Worm (Caenorhabditis elegans) whole organism, L4 larva: ENCODE results near the gene Y51B9A.5.
"Not testable (repeated sequence)": the region's sequence is repeated elsewhere in the genome, so short reads cannot be mapped to it uniquely, and the experiment has no call there.

ENCODE experiments used
- F10B5.3 ChIP-seq: sonication (generic microtip); optimal IDR thresholded peaks from 2 replicates; lab custom pipeline; 2016; ENCODE audit warnings: mild to moderate bottlenecking, missing genetic modification characterization, missing compliant biosample characterization
- F37D6.2 ChIP-seq: sonication (generic microtip); optimal IDR thresholded peaks from 2 replicates; lab custom pipeline; 2016; ENCODE audit warnings: mild to moderate bottlenecking, missing genetic modification characterization, missing compliant biosample characterization
- T20F7.1 ChIP-seq: fragments of 200-800 bp; sonication (Bioruptor generic); optimal IDR thresholded peaks from 2 replicates; lab custom pipeline; 2018; ENCODE audit warnings: mild to moderate bottlenecking, missing genetic modification characterization, missing compliant biosample characterization
- aha-1 ChIP-seq: fragments of 150-350 bp; peaks from one replicate; lab custom pipeline; 2014; ENCODE audit warnings: missing biosample characterization, missing genetic modification characterization
- ceh-20 ChIP-seq: fragments of 200-800 bp; sonication (Bioruptor generic); IDR thresholded peaks from 2 replicates; pipeline ENCODE4 v1.3.6; 2022; ENCODE audit warnings: missing genetic modification reagents, missing genetic modification characterization, missing compliant biosample characterization
- ceh-82 ChIP-seq: sonication (generic microtip); optimal IDR thresholded peaks from 2 replicates; lab custom pipeline; 2017; ENCODE audit warnings: missing biosample characterization, missing genetic modification characterization
- cey-2 ChIP-seq: sonication (generic microtip); optimal IDR thresholded peaks from 3 replicates; lab custom pipeline; 2017; ENCODE audit warnings: missing genetic modification characterization, mild to moderate bottlenecking, missing compliant biosample characterization, antibody characterized with exemption, borderline replicate concordance; ENCODE audit not compliant: insufficient read depth
- dmd-8 ChIP-seq: fragments of 200-800 bp; sonication (Bioruptor generic); IDR thresholded peaks from 2 replicates; pipeline ENCODE4 v1.3.6; 2022; ENCODE audit warnings: missing genetic modification characterization, missing compliant biosample characterization
- duxl-1 ChIP-seq: sonication (generic microtip); optimal IDR thresholded peaks from 2 replicates; lab custom pipeline; 2016; ENCODE audit warnings: mild to moderate bottlenecking, missing genetic modification characterization, moderate library complexity, missing compliant biosample characterization; ENCODE audit not compliant: poor library complexity
- fos-1 ChIP-seq: fragments of 150-350 bp; optimal IDR thresholded peaks from 2 replicates; lab custom pipeline; 2014; ENCODE audit warnings: missing biosample characterization, missing genetic modification characterization
- hif-1 ChIP-seq, 2 experiments: sonication (generic microtip); optimal IDR thresholded peaks; 2 replicates each; lab custom pipeline; 2016 to 2017; ENCODE audit warnings: missing compliant biosample characterization in 2 of 2, missing genetic modification characterization in 2 of 2, missing genetic modification reagents in 2 of 2, missing genotype in 2 of 2, mild to moderate bottlenecking in 1 of 2
- hlh-30 ChIP-seq: sonication (generic microtip); optimal IDR thresholded peaks from 2 replicates; lab custom pipeline; 2017; ENCODE audit warnings: antibody characterized with exemption, mild to moderate bottlenecking, missing genetic modification characterization, missing compliant biosample characterization; ENCODE audit not compliant: insufficient read depth
- hmg-1.1 ChIP-seq: fragments of 200-800 bp; sonication (Bioruptor generic); IDR thresholded peaks from 2 replicates; pipeline ENCODE4 v1.3.6; 2022; ENCODE audit warnings: missing genetic modification reagents, missing genetic modification characterization, missing compliant biosample characterization
- jun-1 ChIP-seq: fragments of 150-350 bp; optimal IDR thresholded peaks from 2 replicates; lab custom pipeline; 2014; ENCODE audit warnings: missing biosample characterization, missing genetic modification reagents, missing genetic modification characterization
- lim-7 ChIP-seq: fragments of 200-800 bp; sonication (Bioruptor generic); IDR thresholded peaks from 2 replicates; pipeline ENCODE4 v1.3.6; 2022; ENCODE audit warnings: missing genetic modification characterization, missing compliant biosample characterization
- lin-13 ChIP-seq: fragments of 150-350 bp; optimal IDR thresholded peaks from 2 replicates; lab custom pipeline; 2014; ENCODE audit warnings: missing biosample characterization, missing genetic modification reagents, missing genetic modification characterization
- lin-29 ChIP-seq: fragments of 200-800 bp; sonication (Bioruptor generic); IDR thresholded peaks from 2 replicates; pipeline ENCODE4 v1.3.6; 2022; ENCODE audit warnings: missing genetic modification reagents, missing genetic modification characterization, missing compliant biosample characterization
- lir-3 ChIP-seq: sonication (generic microtip); optimal IDR thresholded peaks from 2 replicates; lab custom pipeline; 2016; ENCODE audit warnings: mild to moderate bottlenecking, missing genetic modification characterization, missing compliant biosample characterization
- mdl-1 ChIP-seq, 2 experiments: fragments of 150-350 bp in 1 of 2; sonication (generic microtip) in 1 of 2; optimal IDR thresholded peaks; 2 replicates each; lab custom pipeline; 2014 to 2017; ENCODE audit warnings: missing biosample characterization in 2 of 2, missing genetic modification characterization in 2 of 2
- mxl-2 ChIP-seq: fragments of 200-800 bp; sonication (Bioruptor generic); conservative IDR thresholded peaks from 2 replicates; pipeline ENCODE4 v1.3.6; 2022; ENCODE audit warnings: missing genetic modification reagents, missing genetic modification characterization, missing compliant biosample characterization
- nhr-10 ChIP-seq: fragments of 150-350 bp; optimal IDR thresholded peaks from 2 replicates; lab custom pipeline; 2014; ENCODE audit warnings: missing biosample characterization, missing genetic modification characterization
- nhr-111 ChIP-seq: fragments of 200-800 bp; sonication (Bioruptor generic); optimal IDR thresholded peaks from 2 replicates; lab custom pipeline; 2018; ENCODE audit warnings: mild to moderate bottlenecking, missing genetic modification characterization, missing compliant biosample characterization
- nhr-237 ChIP-seq: sonication (generic microtip); optimal IDR thresholded peaks from 2 replicates; lab custom pipeline; 2017; ENCODE audit warnings: missing biosample characterization, missing genetic modification characterization
- nhr-25 ChIP-seq: sonication (generic microtip); optimal IDR thresholded peaks from 2 replicates; lab custom pipeline; 2017; ENCODE audit warnings: missing genetic modification characterization, mild to moderate bottlenecking, missing compliant biosample characterization, antibody characterized with exemption, moderate library complexity, borderline replicate concordance; ENCODE audit not compliant: insufficient read depth
- nhr-28 ChIP-seq: fragments of 150-350 bp; optimal IDR thresholded peaks from 2 replicates; lab custom pipeline; 2014; ENCODE audit warnings: missing biosample characterization, missing genetic modification characterization
- nhr-48 ChIP-seq: sonication (generic microtip); optimal IDR thresholded peaks from 2 replicates; lab custom pipeline; 2016; ENCODE audit warnings: mild to moderate bottlenecking, missing genetic modification characterization, missing compliant biosample characterization
- nhr-77 ChIP-seq: fragments of 150-350 bp; optimal IDR thresholded peaks from 2 replicates; lab custom pipeline; 2014; ENCODE audit warnings: missing biosample characterization, missing genetic modification characterization
- pha-4 ChIP-seq, 2 experiments: fragments of 150-350 bp in 1 of 2; fragments of 200-800 bp in 1 of 2; sonication (Bioruptor generic) in 1 of 2; IDR thresholded peaks in 1 of 2; optimal IDR thresholded peaks in 1 of 2; 2 replicates each; pipeline versions ENCODE4 v1.3.6 to Lab custom; 2014 to 2022; ENCODE audit warnings: missing genetic modification characterization in 2 of 2, missing genetic modification reagents in 2 of 2, missing biosample characterization in 1 of 2, missing compliant biosample characterization in 1 of 2
- skn-1 ChIP-seq: fragments of 150-350 bp; optimal IDR thresholded peaks from 2 replicates; lab custom pipeline; 2014; ENCODE audit warnings: missing biosample characterization, missing genetic modification characterization
- spr-1 ChIP-seq: sonication (generic microtip); optimal IDR thresholded peaks from 2 replicates; lab custom pipeline; 2016; ENCODE audit warnings: mild to moderate bottlenecking, missing genetic modification characterization, missing compliant biosample characterization
- unc-39 ChIP-seq: sonication (generic microtip); optimal IDR thresholded peaks from 2 replicates; lab custom pipeline; 2017; ENCODE audit warnings: missing biosample characterization, missing genetic modification characterization
- unc-62 ChIP-seq, 3 experiments: fragments of 150-350 bp in 1 of 3; sonication (generic microtip); optimal IDR thresholded peaks in 2 of 3; peaks in 1 of 3; 1 replicate in 1 of 3; 2 replicates in 2 of 3; lab custom pipeline; 2014 to 2017; ENCODE audit warnings: missing biosample characterization in 3 of 3, missing genetic modification characterization in 3 of 3, missing genetic modification reagents in 3 of 3, missing genotype in 1 of 3
- zfp-3 ChIP-seq: fragments of 200-800 bp; sonication (Bioruptor generic); conservative IDR thresholded peaks from 2 replicates; pipeline ENCODE4 v1.3.6; 2022; ENCODE audit warnings: missing genetic modification reagents, missing genetic modification characterization, missing compliant biosample characterization

Y51B9A.5 gene

ce11 chrII:9399746-9400145 lies 4.2 kb upstream of the Y51B9A.5 start, which contains the start of gene Y51B9A.7:
Gene Y51B9A.7, plus strand, starts transcription at chrII:9400046.
- TF ChIP-seq hlh-30 (no peak), lir-3 (tag; lab: Kevin White, UChicago) (no peak), nhr-48 (tag; lab: Kevin White, UChicago) (no peak), nhr-111 (GFP tag; lab: Kevin White, UChicago) (no peak), unc-39 (tag; lab: Kevin White, UChicago) (no peak), mdl-1 (tag; optimal IDR thresholded peaks at IDR 0.05; lab: Kevin White, UChicago) (no peak), zfp-3 (GFP tag; lab: Robert Waterston, UW) (no peak), fos-1 (tag; lab: Kevin White, UChicago) (no peak), nhr-237 (tag; lab: Kevin White, UChicago) (no peak), lin-29 (GFP tag; lab: Robert Waterston, UW) (no peak), skn-1 (no peak), lin-13 (GFP tag; lab: Kevin White, UChicago) (no peak), dmd-8 (no peak), lim-7 (GFP tag; lab: Robert Waterston, UW) (no peak), duxl-1 (no peak), nhr-77 (no peak), pha-4 (GFP tag; IDR thresholded peaks at IDR 0.05; lab: Robert Waterston, UW) (no peak), pha-4 (tag; optimal IDR thresholded peaks at IDR 0.05; lab: Kevin White, UChicago) (no peak), nhr-28 (tag; lab: Kevin White, UChicago) (no peak), hmg-1.1 (GFP tag; lab: Robert Waterston, UW) (no peak), jun-1 (tag; lab: Kevin White, UChicago) (no peak)

ce11 chrII:9403087-9403486 lies 859 bp upstream of the Y51B9A.5 start, which contains the start of gene Y51B9A.6:
Gene Y51B9A.6, minus strand, starts transcription at chrII:9403187.
- no peak for TF ChIP-seq cey-2 (tag; lab: Kevin White, UChicago)
- peak; percentile 35 for TF ChIP-seq aha-1 (tag; lab: Kevin White, UChicago)
- TF ChIP-seq, all 104 proteins: peak for 1

ce11 chrII:9405013-9405412 lies 1.1 kb downstream of the Y51B9A.5 start:
- TF ChIP-seq unc-62 (GFP tag; optimal IDR thresholded peaks at IDR 0.05 in 1 of 2; lab: Kevin White, UChicago), result peak in 1 of 2 experiments; percentile 53
- not testable (repeated sequence) for TF ChIP-seq unc-62 (tag; optimal IDR thresholded peaks at IDR 0.05; lab: Kevin White, UChicago)
- TF ChIP-seq, all 104 proteins: peak for 1; not testable (repeated sequence) for 103

- TF ChIP-seq nhr-10 (tag; lab: Kevin White, UChicago) (no peak), nhr-237 (tag; lab: Kevin White, UChicago) (no peak), hif-1 (tag; optimal IDR thresholded peaks at IDR 0.05; lab: Kevin White, UChicago) (no peak), nhr-25 (tag; lab: Kevin White, UChicago) (no peak), spr-1 (tag; lab: Kevin White, UChicago) (no peak), cey-2 (tag; lab: Kevin White, UChicago) (no peak), ceh-20 (GFP tag; lab: Robert Waterston, UW) (no peak), nhr-28 (tag; lab: Kevin White, UChicago) (no peak), F37D6.2 (tag; lab: Kevin White, UChicago) (no peak), lin-29 (GFP tag; lab: Robert Waterston, UW) (no peak), dmd-8 (no peak), F10B5.3 (tag; lab: Kevin White, UChicago) (no peak), T20F7.1 (GFP tag; lab: Kevin White, UChicago) (no peak)
Observed at ce11 chrII:9407020-9407419, 3.1 kb downstream of the Y51B9A.5 start, which contains the start of gene mpz-6. Gene mpz-6, minus strand, starts transcription at chrII:9407120.

ce11 chrII:9407469-9407868 lies 3.5 kb downstream of the Y51B9A.5 start, which contains the start of gene arrd-2:
Gene arrd-2, plus strand, starts transcription at chrII:9407769.
- TF ChIP-seq unc-62 (GFP tag; optimal IDR thresholded peaks at IDR 0.05 in 1 of 2; lab: Kevin White, UChicago) (peak in 1 of 2 experiments; percentile 42), unc-62 (tag; optimal IDR thresholded peaks at IDR 0.05; lab: Kevin White, UChicago) (no peak), mxl-2 (GFP tag; lab: Robert Waterston, UW) (no peak), mdl-1 (tag; optimal IDR thresholded peaks at IDR 0.05; lab: Kevin White, UChicago) (no peak), ceh-82 (tag; lab: Kevin White, UChicago) (no peak)
